Fruit fly (Drosophila melanogaster): Measurements from ENCODE around the gene Ssl1.

Ssl1 gene

dm6 chr3L:22863367-22864078, 15.4 kb upstream of the Ssl1 start, which contains the start of gene CG33169 (continued):
- 0 out of 2 replicates have a peak, but pooled peaks have one; percentile 28 for TF ChIP-seq ap (GFP tag; IDR thresholded peaks at IDR 0.05)
- peak; percentile 79 for TF ChIP-seq tin (GFP tag; optimal IDR thresholded peaks at IDR 0.05)
- TF ChIP-seq CG4820 (GFP tag; optimal IDR thresholded peaks at IDR 0.05), result peak; percentile 71
- 0 out of 2 replicates have a peak, but pooled peaks have one; percentile 38 for TF ChIP-seq Nf-YA (GFP tag; IDR thresholded peaks at IDR 0.05)
- peak; percentile 95 for TF ChIP-seq sd (tag; optimal IDR thresholded peaks at IDR 0.05)
- peak; percentile 40 for TF ChIP-seq cato (GFP tag; optimal IDR thresholded peaks at IDR 0.05; ENCODE audit: borderline replicate concordance)
- peak; percentile 20 for TF ChIP-seq CG14965 (GFP tag; optimal IDR thresholded peaks at IDR 0.05; ENCODE audit: borderline replicate concordance)
- TF ChIP-seq toy (GFP tag; IDR thresholded peaks at IDR 0.05), result peak; percentile 50; the same call in 1 of the 2 replicates
- TF ChIP-seq lbe (GFP tag; optimal IDR thresholded peaks at IDR 0.05), result peak; percentile 30
- peak in 1 of 2 experiments; percentile 90 for TF ChIP-seq Hr51 (GFP tag; optimal IDR thresholded peaks at IDR 0.05)
- TF ChIP-seq CG4730 (GFP tag; IDR thresholded peaks at IDR 0.05), result peak; percentile 44
- TF ChIP-seq caup (GFP tag; optimal IDR thresholded peaks at IDR 0.05; ENCODE audit: severe bottlenecking), result peak; percentile 91
- peak; percentile 92 for TF ChIP-seq Hmr (GFP tag; optimal IDR thresholded peaks at IDR 0.05)
- TF ChIP-seq sna (GFP tag; IDR thresholded peaks at IDR 0.05; ENCODE audit: partially characterized antibody), result peak; percentile 39; the same call in 1 of the 2 replicates
- TF ChIP-seq phol (tag; optimal IDR thresholded peaks at IDR 0.05), result peak; percentile 76
- TF ChIP-seq Myb (GFP tag; optimal IDR thresholded peaks at IDR 0.05), result peak; percentile 91
- peak; percentile 88 for TF ChIP-seq maf-S (GFP tag; optimal IDR thresholded peaks at IDR 0.05)
- TF ChIP-seq CG34224 (GFP tag; IDR thresholded peaks at IDR 0.05; ENCODE audit: partially characterized antibody), result peak; percentile 54; the same call in 2 of the 3 replicates
- TF ChIP-seq HmgZ (tag; optimal IDR thresholded peaks at IDR 0.05), result peak; percentile 97
- no peak for TF ChIP-seq odd (GFP tag; optimal IDR thresholded peaks at IDR 0.05)
- TF ChIP-seq prd (optimal IDR thresholded peaks at IDR 0.05), result no peak
- peak; percentile 82 for TF ChIP-seq prd (GFP tag; IDR thresholded peaks at IDR 0.05)
- TF ChIP-seq yki (optimal IDR thresholded peaks at IDR 0.05), result no peak
- TF ChIP-seq ewg (GFP tag; optimal IDR thresholded peaks at IDR 0.05), result peak; percentile 85
- TF ChIP-seq CG8388 (GFP tag; optimal IDR thresholded peaks at IDR 0.05), result peak; percentile 31
- peak; percentile 60 for TF ChIP-seq CG14050 (GFP tag; IDR thresholded peaks at IDR 0.05)
- peak; percentile 48 for TF ChIP-seq TFAM (GFP tag; optimal IDR thresholded peaks at IDR 0.05)
- TF ChIP-seq Hmx (GFP tag; optimal IDR thresholded peaks at IDR 0.05), result no peak
- peak; percentile 88 for TF ChIP-seq bcd (GFP tag; optimal IDR thresholded peaks at IDR 0.05)
- peak; percentile 56 for TF ChIP-seq Vsx1 (GFP tag; optimal IDR thresholded peaks at IDR 0.05)
- peak; percentile 56; the same call in 1 of the 2 replicates for TF ChIP-seq CG31441 (GFP tag; IDR thresholded peaks at IDR 0.05)
- peak; percentile 98 for TF ChIP-seq sob (GFP tag; IDR thresholded peaks at IDR 0.05)
- peak; percentile 57 for TF ChIP-seq CG13775 (GFP tag; optimal IDR thresholded peaks at IDR 0.05)
- TF ChIP-seq twi (tag; optimal IDR thresholded peaks at IDR 0.05), result peak; percentile 52
- peak; percentile 85 for TF ChIP-seq Dek (tag; optimal IDR thresholded peaks at IDR 0.05)
- peak; percentile 3 for TF ChIP-seq Neu2 (GFP tag; optimal IDR thresholded peaks at IDR 0.05; ENCODE audit: borderline replicate concordance)
- TF ChIP-seq Side (GFP tag; optimal IDR thresholded peaks at IDR 0.05), result peak; percentile 89
- peak; percentile 79 for TF ChIP-seq kni (GFP tag; optimal IDR thresholded peaks at IDR 0.05)
- peak; percentile 67 for TF ChIP-seq Fer2 (tag; optimal IDR thresholded peaks at IDR 0.05)
- TF ChIP-seq CG11504 (tag; optimal IDR thresholded peaks at IDR 0.05), result peak; percentile 89
- TF ChIP-seq H2.0 (GFP tag; IDR thresholded peaks at IDR 0.05), result peak; percentile 83
- peak; percentile 56 for TF ChIP-seq CG10959 (GFP tag; IDR thresholded peaks at IDR 0.05)
- peak; percentile 68; the same call in 2 of the 3 replicates for TF ChIP-seq sr (GFP tag; IDR thresholded peaks at IDR 0.05)
- peak; percentile 90 for TF ChIP-seq shn (GFP tag; optimal IDR thresholded peaks at IDR 0.05)
- TF ChIP-seq lilli (GFP tag; optimal IDR thresholded peaks at IDR 0.05), result peak; percentile 87
- peak; percentile 59 for TF ChIP-seq CG2875 (GFP tag; optimal IDR thresholded peaks at IDR 0.05)
- TF ChIP-seq crol (GFP tag; IDR thresholded peaks at IDR 0.05), result peak; percentile 54
- no peak; the same call in 1 of the 2 replicates for TF ChIP-seq esg (GFP tag; conservative IDR thresholded peaks at IDR 0.05)
